Worm (Caenorhabditis elegans) whole organism, L4 larva: ENCODE results near the gene gana-1.

Experiments used
- F10B5.3 ChIP-seq: sonication (generic microtip); optimal IDR thresholded peaks from 2 replicates; lab custom pipeline; 2016; ENCODE audit warnings: mild to moderate bottlenecking, missing genetic modification characterization, missing compliant biosample characterization
- F37D6.2 ChIP-seq: sonication (generic microtip); optimal IDR thresholded peaks from 2 replicates; lab custom pipeline; 2016; ENCODE audit warnings: mild to moderate bottlenecking, missing genetic modification characterization, missing compliant biosample characterization
- T20F7.1 ChIP-seq: fragments of 200-800 bp; sonication (Bioruptor generic); optimal IDR thresholded peaks from 2 replicates; lab custom pipeline; 2018; ENCODE audit warnings: mild to moderate bottlenecking, missing genetic modification characterization, missing compliant biosample characterization
- T26A8.4 ChIP-seq: fragments of 200-800 bp; sonication (Bioruptor generic); IDR thresholded peaks from 2 replicates; pipeline ENCODE4 v1.3.6; 2022; ENCODE audit warnings: missing genetic modification characterization, missing compliant biosample characterization
- Y48G9A.11 ChIP-seq: fragments of 200-800 bp; sonication (Bioruptor generic); IDR thresholded peaks from 2 replicates; pipeline ENCODE4 v1.3.6; 2022; ENCODE audit warnings: missing genetic modification reagents, missing genetic modification characterization, missing compliant biosample characterization
- ZK546.5 ChIP-seq, 2 experiments: sonication (generic microtip); optimal IDR thresholded peaks; 2 replicates each; lab custom pipeline; 2017; ENCODE audit warnings: missing biosample characterization in 2 of 2, missing genetic modification characterization in 2 of 2
- aha-1 ChIP-seq: fragments of 150-350 bp; peaks from one replicate; lab custom pipeline; 2014; ENCODE audit warnings: missing biosample characterization, missing genetic modification characterization
- aly-2 ChIP-seq: sonication (generic microtip); optimal IDR thresholded peaks from 2 replicates; lab custom pipeline; 2018; ENCODE audit warnings: missing biosample characterization, missing genetic modification characterization
- ama-1 ChIP-seq: fragments of 150-350 bp; optimal IDR thresholded peaks from 2 replicates; lab custom pipeline; 2014; ENCODE audit warnings: inconsistent platforms, mixed read lengths
- arid-1 ChIP-seq: fragments of 200-800 bp; sonication (Bioruptor generic); conservative IDR thresholded peaks from 2 replicates; pipeline ENCODE4 v1.3.6; 2022; ENCODE audit warnings: missing genetic modification reagents, missing genetic modification characterization, missing compliant biosample characterization
- attf-4 ChIP-seq: sonication (generic microtip); optimal IDR thresholded peaks from 3 replicates; lab custom pipeline; 2017; ENCODE audit warnings: missing biosample characterization, missing genetic modification characterization
- ceh-28 ChIP-seq: fragments of 150-350 bp; optimal IDR thresholded peaks from 2 replicates; lab custom pipeline; 2014; ENCODE audit warnings: missing biosample characterization, missing genetic modification reagents, missing genetic modification characterization
- ceh-32 ChIP-seq: sonication (generic microtip); optimal IDR thresholded peaks from 2 replicates; lab custom pipeline; 2016; ENCODE audit warnings: mild to moderate bottlenecking, missing genetic modification characterization, missing compliant biosample characterization; ENCODE audit not compliant: poor library complexity
- ces-1 ChIP-seq: fragments of 150-350 bp; sonication (generic microtip); optimal IDR thresholded peaks from 4 replicates; lab custom pipeline; 2014; ENCODE audit warnings: missing biosample characterization, missing genetic modification reagents, missing genetic modification characterization
- daf-16 ChIP-seq, 3 experiments: sonication (generic microtip); optimal IDR thresholded peaks; 2 replicates each; lab custom pipeline; 2016 to 2017; ENCODE audit warnings: missing genetic modification characterization in 3 of 3, missing genetic modification reagents in 3 of 3, mild to moderate bottlenecking in 2 of 3, missing compliant biosample characterization in 2 of 3, missing biosample characterization in 1 of 3, moderate library complexity in 1 of 3
- daf-19 ChIP-seq: fragments of 200-800 bp; sonication (Bioruptor generic); conservative IDR thresholded peaks from 2 replicates; pipeline ENCODE4 v1.3.6; 2022; ENCODE audit warnings: missing genetic modification characterization, missing compliant biosample characterization
- dmd-8 ChIP-seq: fragments of 200-800 bp; sonication (Bioruptor generic); IDR thresholded peaks from 2 replicates; pipeline ENCODE4 v1.3.6; 2022; ENCODE audit warnings: missing genetic modification characterization, missing compliant biosample characterization
- dpl-1 ChIP-seq: fragments of 150-350 bp; optimal IDR thresholded peaks from 2 replicates; lab custom pipeline; 2014; ENCODE audit warnings: missing biosample characterization, missing genetic modification reagents, missing genetic modification characterization
- duxl-1 ChIP-seq: sonication (generic microtip); optimal IDR thresholded peaks from 2 replicates; lab custom pipeline; 2016; ENCODE audit warnings: mild to moderate bottlenecking, missing genetic modification characterization, moderate library complexity, missing compliant biosample characterization; ENCODE audit not compliant: poor library complexity
- dve-1 ChIP-seq: sonication (generic microtip); optimal IDR thresholded peaks from 2 replicates; lab custom pipeline; 2017; ENCODE audit warnings: antibody characterized with exemption, mild to moderate bottlenecking, missing genetic modification characterization, missing compliant biosample characterization; ENCODE audit not compliant: insufficient read depth
- gei-8 ChIP-seq: fragments of 200-800 bp; sonication (Bioruptor generic); optimal IDR thresholded peaks from 2 replicates; lab custom pipeline; 2018; ENCODE audit warnings: mild to moderate bottlenecking, missing genetic modification characterization, missing compliant biosample characterization
- hlh-11 ChIP-seq: fragments of 200-800 bp; sonication (Bioruptor generic); optimal IDR thresholded peaks from 2 replicates; lab custom pipeline; 2018; ENCODE audit warnings: mild to moderate bottlenecking, missing genetic modification characterization, missing compliant biosample characterization
- jun-1 ChIP-seq: fragments of 150-350 bp; optimal IDR thresholded peaks from 2 replicates; lab custom pipeline; 2014; ENCODE audit warnings: missing biosample characterization, missing genetic modification reagents, missing genetic modification characterization
- lin-13 ChIP-seq: fragments of 150-350 bp; optimal IDR thresholded peaks from 2 replicates; lab custom pipeline; 2014; ENCODE audit warnings: missing biosample characterization, missing genetic modification reagents, missing genetic modification characterization
- lin-15B ChIP-seq: fragments of 150-350 bp; sonication (generic microtip); optimal IDR thresholded peaks from 3 replicates; lab custom pipeline; 2014; ENCODE audit warnings: missing biosample characterization, missing genetic modification characterization
- lin-29 ChIP-seq: fragments of 200-800 bp; sonication (Bioruptor generic); IDR thresholded peaks from 2 replicates; pipeline ENCODE4 v1.3.6; 2022; ENCODE audit warnings: missing genetic modification reagents, missing genetic modification characterization, missing compliant biosample characterization
- lin-38 ChIP-seq: fragments of 200-800 bp; sonication (Bioruptor generic); IDR thresholded peaks from 2 replicates; pipeline ENCODE4 v1.3.6; 2022; ENCODE audit warnings: missing genetic modification reagents, missing genetic modification characterization, missing compliant biosample characterization
- lsy-2 ChIP-seq, 2 experiments: fragments of 150-350 bp in 1 of 2; sonication (generic microtip) in 1 of 2; optimal IDR thresholded peaks; 2 replicates each; lab custom pipeline; 2014 to 2017; ENCODE audit warnings: missing biosample characterization in 2 of 2, missing genetic modification characterization in 2 of 2
- mdl-1 ChIP-seq, 2 experiments: fragments of 150-350 bp in 1 of 2; sonication (generic microtip) in 1 of 2; optimal IDR thresholded peaks; 2 replicates each; lab custom pipeline; 2014 to 2017; ENCODE audit warnings: missing biosample characterization in 2 of 2, missing genetic modification characterization in 2 of 2
- nhr-25 ChIP-seq: sonication (generic microtip); optimal IDR thresholded peaks from 2 replicates; lab custom pipeline; 2017; ENCODE audit warnings: missing genetic modification characterization, mild to moderate bottlenecking, missing compliant biosample characterization, antibody characterized with exemption, moderate library complexity, borderline replicate concordance; ENCODE audit not compliant: insufficient read depth
- nhr-28 ChIP-seq: fragments of 150-350 bp; optimal IDR thresholded peaks from 2 replicates; lab custom pipeline; 2014; ENCODE audit warnings: missing biosample characterization, missing genetic modification characterization
- nhr-77 ChIP-seq: fragments of 150-350 bp; optimal IDR thresholded peaks from 2 replicates; lab custom pipeline; 2014; ENCODE audit warnings: missing biosample characterization, missing genetic modification characterization
- sdz-12 ChIP-seq: fragments of 200-800 bp; sonication (Bioruptor generic); optimal IDR thresholded peaks from 2 replicates; lab custom pipeline; 2018; ENCODE audit warnings: mild to moderate bottlenecking, missing genetic modification characterization, missing compliant biosample characterization
- skn-1 ChIP-seq: fragments of 150-350 bp; optimal IDR thresholded peaks from 2 replicates; lab custom pipeline; 2014; ENCODE audit warnings: missing biosample characterization, missing genetic modification characterization
- snpc-1.2 ChIP-seq: fragments of 200-800 bp; sonication (Bioruptor generic); IDR thresholded peaks from 2 replicates; pipeline ENCODE4 v1.3.6; 2022; ENCODE audit warnings: missing genetic modification reagents, missing genetic modification characterization, missing compliant biosample characterization
- tag-97 ChIP-seq: fragments of 200-800 bp; sonication (Bioruptor generic); IDR thresholded peaks from 2 replicates; pipeline ENCODE4 v1.3.6; 2022; ENCODE audit warnings: missing genetic modification characterization, missing compliant biosample characterization
- tra-1 ChIP-seq: fragments of 200-800 bp; sonication (Bioruptor generic); IDR thresholded peaks from 2 replicates; pipeline ENCODE4 v1.3.6; 2022; ENCODE audit warnings: missing genetic modification reagents, missing genetic modification characterization, missing compliant biosample characterization
- unc-62 ChIP-seq, 3 experiments: fragments of 150-350 bp in 1 of 3; sonication (generic microtip); optimal IDR thresholded peaks in 2 of 3; peaks in 1 of 3; 1 replicate in 1 of 3; 2 replicates in 2 of 3; lab custom pipeline; 2014 to 2017; ENCODE audit warnings: missing biosample characterization in 3 of 3, missing genetic modification characterization in 3 of 3, missing genetic modification reagents in 3 of 3, missing genotype in 1 of 3

Gene gana-1

DNA sequence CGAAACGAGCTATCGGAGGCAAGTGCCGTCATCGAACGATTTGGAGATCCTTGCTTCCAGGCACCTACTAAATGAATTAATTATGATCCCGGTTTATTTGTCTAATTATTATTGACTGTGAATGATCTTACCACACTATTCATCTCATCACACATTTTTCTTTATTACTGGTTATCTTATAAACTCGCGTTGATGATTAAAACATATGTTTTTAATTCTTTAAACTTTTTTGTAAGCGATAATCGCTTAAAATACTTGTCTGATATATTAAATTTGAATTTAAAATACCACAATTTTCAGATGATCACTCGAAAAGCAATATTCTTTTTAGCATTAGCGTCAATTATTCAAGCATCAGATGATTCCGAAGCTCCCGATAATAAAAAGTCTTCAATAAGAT, 41.9 kb upstream of the gana-1 start, which contains the start of gene F10C2.5:
F10C2.5 (plus strand) TSS at position 301 of the 400 bp plus-strand sequence.
- TF ChIP-seq lin-15B (tag; lab: Kevin White, UChicago) (no peak), sdz-12 (GFP tag; lab: Kevin White, UChicago) (no peak), ceh-28 (no peak), ama-1 (lab: Kevin White, UChicago) (no peak), daf-19 (GFP tag; lab: Robert Waterston, UW) (no peak), nhr-28 (tag; lab: Kevin White, UChicago) (no peak), aly-2 (tag; lab: Kevin White, UChicago) (no peak), T20F7.1 (GFP tag; lab: Kevin White, UChicago) (no peak), lin-13 (no peak), T26A8.4 (GFP tag; lab: Robert Waterston, UW) (no peak), dpl-1 (GFP tag; lab: Kevin White, UChicago) (no peak), lsy-2 (tag; optimal IDR thresholded peaks at IDR 0.05; lab: Kevin White, UChicago) (no peak)

DNA sequence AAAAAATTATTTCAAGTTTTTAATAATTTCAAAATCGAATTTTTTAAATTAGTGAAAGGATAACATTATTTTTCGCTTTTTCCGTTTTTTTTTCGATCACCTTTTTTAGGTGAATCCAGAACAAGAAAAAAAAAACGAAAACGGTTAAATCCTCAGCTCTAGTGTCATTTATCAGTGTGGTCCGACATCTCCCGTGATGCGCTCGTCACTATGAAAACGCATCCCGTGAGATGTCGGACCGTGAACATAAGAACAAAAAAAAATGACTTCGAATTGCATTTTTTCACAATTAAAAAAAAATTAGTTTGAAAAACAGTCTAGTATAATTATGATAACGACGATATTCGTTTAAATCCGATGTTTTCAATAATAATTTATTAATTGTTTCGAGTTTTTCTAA, 39.3 kb upstream of the gana-1 start:
- TF ChIP-seq Y48G9A.11 (GFP tag; lab: Robert Waterston, UW) (no peak), lin-38 (no peak), gei-8 (GFP tag; lab: Kevin White, UChicago) (no peak), skn-1 (tag; lab: Kevin White, UChicago) (no peak), jun-1 (tag; lab: Kevin White, UChicago) (no peak), ZK546.5 (tag; optimal IDR thresholded peaks at IDR 0.05; lab: Kevin White, UChicago) (no peak), ces-1 (no peak), unc-62 (GFP tag; optimal IDR thresholded peaks at IDR 0.05 in 1 of 2; lab: Kevin White, UChicago) (no peak), unc-62 (tag; optimal IDR thresholded peaks at IDR 0.05; lab: Kevin White, UChicago) (no peak), T20F7.1 (GFP tag; lab: Kevin White, UChicago) (no peak), arid-1 (no peak), dve-1 (no peak), hlh-11 (tag; lab: Kevin White, UChicago) (no peak), aha-1 (no peak), F10B5.3 (tag; lab: Kevin White, UChicago) (no peak), duxl-1 (tag; lab: Kevin White, UChicago) (no peak), tra-1 (GFP tag; lab: Robert Waterston, UW) (no peak), ceh-32 (tag; lab: Kevin White, UChicago) (no peak)

DNA sequence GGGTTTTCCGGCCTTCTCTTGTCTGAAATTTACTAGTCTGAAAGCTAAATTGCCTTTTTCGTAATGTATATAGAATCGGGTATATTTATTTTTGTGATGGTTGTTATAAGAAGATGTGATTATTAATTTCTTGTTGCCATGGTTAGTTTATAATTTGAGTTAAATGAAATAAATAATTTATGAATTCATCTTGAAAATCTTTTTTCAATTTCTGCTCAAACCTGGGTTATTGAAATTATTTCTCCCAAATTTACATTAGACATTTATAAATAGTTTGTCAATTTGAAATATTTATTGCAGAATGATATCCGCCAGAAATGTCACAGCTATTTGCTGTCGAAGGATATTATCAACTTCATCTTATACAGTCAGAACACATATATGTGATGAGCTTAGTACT, 38.6 kb upstream of the gana-1 start, which contains the start of gene dars-2:
dars-2 (plus strand) TSS at position 301 of the 400 bp plus-strand sequence.
- TF ChIP-seq unc-62 (GFP tag; optimal IDR thresholded peaks at IDR 0.05 in 1 of 2; lab: Kevin White, UChicago) (peak in 1 of 2 experiments; percentile 37), unc-62 (tag; optimal IDR thresholded peaks at IDR 0.05; lab: Kevin White, UChicago) (no peak), mdl-1 (tag; optimal IDR thresholded peaks at IDR 0.05; lab: Kevin White, UChicago) (no peak), tag-97 (no peak), F37D6.2 (tag; lab: Kevin White, UChicago) (no peak), attf-4 (tag; lab: Kevin White, UChicago) (no peak)

ce11 chrV:12053598-12053997, 33.4 kb upstream of the gana-1 start, which contains the start of gene F10C2.7:
Gene F10C2.7, plus strand, starts transcription at chrV:12053898.
- TF ChIP-seq nhr-77 (tag; lab: Kevin White, UChicago) (no peak), nhr-25 (tag; lab: Kevin White, UChicago) (no peak), daf-16 (GFP tag; optimal IDR thresholded peaks at IDR 0.05; lab: Kevin White, UChicago) (no peak), daf-16 (tag; optimal IDR thresholded peaks at IDR 0.05; lab: Kevin White, UChicago) (no peak), dmd-8 (GFP tag; lab: Robert Waterston, UW) (no peak), snpc-1.2 (GFP tag; lab: Robert Waterston, UW) (no peak), lin-29 (GFP tag; lab: Robert Waterston, UW) (no peak)
- TF ChIP-seq, all 104 proteins: peak for 0
